Fruit fly (Drosophila melanogaster) whole organism, embryonic: ENCODE data around the gene idc.
A peak's percentile ranks its signal among the peaks of the same experiment; 100 is the strongest.

Experiments used
- CG10431 ChIP-seq: fragments of 200-800 bp; sonication (Bioruptor generic); optimal IDR thresholded peaks from 3 replicates; lab custom pipeline; 2018; ENCODE audit warnings: missing biosample characterization, mild to moderate bottlenecking, missing genetic modification characterization
- CG10543 ChIP-seq: fragments of 200-800 bp; sonication (Bioruptor generic); optimal IDR thresholded peaks from 3 replicates; lab custom pipeline; 2017; ENCODE audit warnings: missing biosample characterization, mild to moderate bottlenecking, missing genetic modification characterization, moderate library complexity
- CG10565 ChIP-seq: fragments of 200-800 bp; sonication (Bioruptor generic); optimal IDR thresholded peaks from 3 replicates; lab custom pipeline; 2016; ENCODE audit warnings: missing biosample characterization, mild to moderate bottlenecking, missing genetic modification characterization
- CG11093 ChIP-seq: fragments of 200-800 bp; sonication (Bioruptor generic); IDR thresholded peaks from 3 replicates; pipeline ENCODE4 v1.3.6; 2022; ENCODE audit warnings: missing biosample characterization, missing genetic modification characterization
- CG11456 ChIP-seq: fragments of 200-800 bp; sonication (Bioruptor generic); IDR thresholded peaks from 3 replicates; pipeline ENCODE4 v1.3.6; 2022; ENCODE audit warnings: missing biosample characterization, missing genetic modification characterization
- CG13287 ChIP-seq: fragments of 200-800 bp; sonication (Bioruptor generic); IDR thresholded peaks from 2 replicates; pipeline ENCODE4 v1.3.6; 2022; ENCODE audit warnings: missing biosample characterization, missing genetic modification characterization; ENCODE audit not compliant: partially characterized antibody
- CG13894 ChIP-seq: fragments of 200-800 bp; sonication (Bioruptor generic); optimal IDR thresholded peaks from 3 replicates; lab custom pipeline; 2018; ENCODE audit warnings: missing biosample characterization, mild to moderate bottlenecking, missing genetic modification characterization, moderate library complexity
- CG1602 ChIP-seq: fragments of 200-800 bp; sonication (Bioruptor generic); optimal IDR thresholded peaks from 3 replicates; lab custom pipeline; 2016; ENCODE audit warnings: missing biosample characterization, missing genetic modification characterization
- CG1792 ChIP-seq: fragments of 200-800 bp; sonication (Bioruptor generic); optimal IDR thresholded peaks from 2 replicates; lab custom pipeline; 2016; ENCODE audit warnings: missing biosample characterization, missing genetic modification characterization
- CG2202 ChIP-seq: fragments of 200-800 bp; sonication (Bioruptor generic); optimal IDR thresholded peaks from 2 replicates; lab custom pipeline; 2018; ENCODE audit warnings: missing biosample characterization, mild to moderate bottlenecking, missing genetic modification characterization
- CG2712 ChIP-seq: fragments of 200-800 bp; optimal IDR thresholded peaks from 3 replicates; lab custom pipeline; 2019; ENCODE audit warnings: missing biosample characterization, mild to moderate bottlenecking, missing genetic modification characterization, moderate library complexity
- CG3838 ChIP-seq: fragments of 200-800 bp; sonication (Bioruptor generic); optimal IDR thresholded peaks from 3 replicates; lab custom pipeline; 2016; ENCODE audit warnings: missing biosample characterization, missing genetic modification characterization
- CG4424 ChIP-seq: fragments of 200-800 bp; sonication (Bioruptor generic); optimal IDR thresholded peaks from 3 replicates; lab custom pipeline; 2016; ENCODE audit warnings: missing biosample characterization, missing genetic modification characterization
- CG4730 ChIP-seq: fragments of 200-800 bp; sonication (Bioruptor generic); IDR thresholded peaks from 2 replicates; pipeline ENCODE4 v1.3.6; 2022; ENCODE audit warnings: missing biosample characterization, missing genetic modification characterization
- CG4854 ChIP-seq: fragments of 200-800 bp; sonication (Bioruptor generic); optimal IDR thresholded peaks from 2 replicates; lab custom pipeline; 2016; ENCODE audit warnings: missing biosample characterization, missing genetic modification characterization, inconsistent platforms
- CG7357 ChIP-seq: fragments of 200-800 bp; sonication (Bioruptor generic); IDR thresholded peaks from 3 replicates; pipeline ENCODE4 v1.3.6; 2022; ENCODE audit warnings: missing biosample characterization, missing genetic modification characterization
- CG7839 ChIP-seq: fragments of 200-800 bp; sonication (Bioruptor generic); optimal IDR thresholded peaks from 3 replicates; lab custom pipeline; 2018; ENCODE audit warnings: missing biosample characterization, mild to moderate bottlenecking, missing genetic modification characterization, moderate library complexity
- CG8765 ChIP-seq: fragments of 200-800 bp; sonication (Bioruptor generic); IDR thresholded peaks from 2 replicates; pipeline ENCODE4 v1.3.6; 2022; ENCODE audit warnings: missing biosample characterization, missing genetic modification characterization
- CG9727 ChIP-seq: fragments of 200-800 bp; sonication (Bioruptor generic); optimal IDR thresholded peaks from 3 replicates; lab custom pipeline; 2017; ENCODE audit warnings: missing biosample characterization, mild to moderate bottlenecking, missing genetic modification characterization
- CG9817 ChIP-seq: fragments of 200-800 bp; sonication (Bioruptor generic); optimal IDR thresholded peaks from 2 replicates; lab custom pipeline; 2018; ENCODE audit warnings: missing biosample characterization, mild to moderate bottlenecking, missing genetic modification characterization, moderate library complexity
- CG9876 ChIP-seq: fragments of 200-800 bp; sonication (Bioruptor generic); optimal IDR thresholded peaks from 2 replicates; lab custom pipeline; 2016; ENCODE audit warnings: missing biosample characterization, missing genetic modification characterization
- CTCF ChIP-seq: fragments of 200-800 bp; sonication (Bioruptor generic); optimal IDR thresholded peaks from 2 replicates; lab custom pipeline; 2017; ENCODE audit warnings: missing biosample characterization, mild to moderate bottlenecking, missing genetic modification characterization, moderate library complexity
- CrebB ChIP-seq: fragments of 200-800 bp; sonication (Bioruptor generic); optimal IDR thresholded peaks from 3 replicates; lab custom pipeline; 2018; ENCODE audit warnings: missing biosample characterization, mild to moderate bottlenecking, missing genetic modification characterization
- Dip2 ChIP-seq: fragments of 200-800 bp; sonication (Bioruptor generic); IDR thresholded peaks from 2 replicates; pipeline ENCODE4 v1.3.6; 2022; ENCODE audit warnings: missing biosample characterization, missing genetic modification characterization
- E2f1 ChIP-seq: fragments of 200-800 bp; sonication (Bioruptor generic); IDR thresholded peaks from 2 replicates; pipeline ENCODE4 v1.3.6; 2022; ENCODE audit warnings: missing biosample characterization, missing genetic modification characterization
- Ets65A ChIP-seq: fragments of 200-800 bp; sonication (Bioruptor generic); peaks from one replicate; lab custom pipeline; 2016; ENCODE audit warnings: missing biosample characterization, missing genetic modification characterization
- Ets97D ChIP-seq: fragments of 200-800 bp; sonication (Bioruptor generic); optimal IDR thresholded peaks from 3 replicates; lab custom pipeline; 2016; ENCODE audit warnings: missing biosample characterization, missing genetic modification characterization
- HLHmδ ChIP-seq: fragments of 200-800 bp; sonication (Bioruptor generic); optimal IDR thresholded peaks from 2 replicates; lab custom pipeline; 2018; ENCODE audit warnings: missing biosample characterization, mild to moderate bottlenecking, missing genetic modification characterization, moderate library complexity
- HmgD ChIP-seq: fragments of 200-800 bp; sonication (Bioruptor generic); optimal IDR thresholded peaks from 3 replicates; lab custom pipeline; 2016; ENCODE audit warnings: missing biosample characterization, missing genetic modification characterization
- NFAT ChIP-seq: fragments of 200-800 bp; sonication (Bioruptor generic); IDR thresholded peaks from 2 replicates; pipeline ENCODE4 v1.3.6; 2022; ENCODE audit warnings: missing biosample characterization, missing genetic modification characterization
- Sin3A ChIP-seq: fragments of >200 bp; optimal IDR thresholded peaks from 2 replicates; lab custom pipeline; 2018
- Sry-β ChIP-seq: fragments of 200-800 bp; sonication (Bioruptor generic); optimal IDR thresholded peaks from 2 replicates; lab custom pipeline; 2018; ENCODE audit warnings: missing biosample characterization, mild to moderate bottlenecking, missing genetic modification characterization, moderate library complexity
- Xrp1 ChIP-seq: fragments of 200-800 bp; sonication (Bioruptor generic); IDR thresholded peaks from 2 replicates; pipeline ENCODE4 v1.3.6; 2022; ENCODE audit warnings: missing biosample characterization, missing genetic modification characterization
- bbx ChIP-seq: fragments of 200-800 bp; sonication (Bioruptor generic); IDR thresholded peaks from 2 replicates; pipeline ENCODE4 v1.3.6; 2022; ENCODE audit warnings: missing biosample characterization, missing genetic modification characterization; ENCODE audit not compliant: partially characterized antibody
- chif ChIP-seq, 2 experiments: fragments of 200-800 bp; sonication (Bioruptor generic); optimal IDR thresholded peaks; 3 replicates each; lab custom pipeline; 2016; ENCODE audit warnings: missing biosample characterization in 2 of 2, missing genetic modification characterization in 2 of 2
- chn ChIP-seq: fragments of 200-800 bp; sonication (Bioruptor generic); optimal IDR thresholded peaks from 2 replicates; lab custom pipeline; 2016; ENCODE audit warnings: missing biosample characterization, missing genetic modification characterization
- crp ChIP-seq, 2 experiments: fragments of 200-800 bp; sonication (Bioruptor generic); optimal IDR thresholded peaks; 2 replicates in 1 of 2; 3 replicates in 1 of 2; lab custom pipeline; 2017; ENCODE audit warnings: missing biosample characterization in 2 of 2, missing genetic modification characterization in 2 of 2, mild to moderate bottlenecking in 1 of 2, moderate library complexity in 1 of 2
- dysf ChIP-seq: fragments of 200-800 bp; sonication (Bioruptor generic); IDR thresholded peaks from 3 replicates; pipeline ENCODE4 v1.3.6; 2022; ENCODE audit warnings: missing biosample characterization, missing genetic modification characterization
- fd96Cb ChIP-seq: fragments of 200-800 bp; sonication (Bioruptor generic); optimal IDR thresholded peaks from 2 replicates; lab custom pipeline; 2018; ENCODE audit warnings: missing biosample characterization, mild to moderate bottlenecking, missing genetic modification characterization, moderate library complexity
- her ChIP-seq: fragments of 200-800 bp; sonication (Bioruptor generic); optimal IDR thresholded peaks from 2 replicates; lab custom pipeline; 2016; ENCODE audit warnings: missing biosample characterization, missing genetic modification characterization
- luna ChIP-seq: fragments of 200-800 bp; sonication (Bioruptor generic); optimal IDR thresholded peaks from 2 replicates; lab custom pipeline; 2016; ENCODE audit warnings: missing biosample characterization, missing genetic modification characterization
- oc ChIP-seq: fragments of 200-800 bp; sonication (Bioruptor generic); optimal IDR thresholded peaks from 2 replicates; lab custom pipeline; 2018; ENCODE audit warnings: missing biosample characterization, mild to moderate bottlenecking, missing genetic modification characterization, moderate library complexity
- phol ChIP-seq: fragments of 200-800 bp; sonication (Bioruptor generic); optimal IDR thresholded peaks from 3 replicates; lab custom pipeline; 2018; ENCODE audit warnings: missing biosample characterization, mild to moderate bottlenecking, missing genetic modification characterization, moderate library complexity
- schlank ChIP-seq: fragments of 200-800 bp; sonication (Bioruptor generic); optimal IDR thresholded peaks from 2 replicates; lab custom pipeline; 2018; ENCODE audit warnings: missing biosample characterization, mild to moderate bottlenecking, missing genetic modification characterization
- sd ChIP-seq: fragments of 200-800 bp; sonication (Bioruptor generic); optimal IDR thresholded peaks from 3 replicates; lab custom pipeline; 2018; ENCODE audit warnings: missing biosample characterization, mild to moderate bottlenecking, missing genetic modification characterization, moderate library complexity
- sens-2 ChIP-seq: fragments of 200-800 bp; sonication (Bioruptor generic); IDR thresholded peaks from 2 replicates; pipeline ENCODE4 v1.3.6; 2022; ENCODE audit warnings: missing biosample characterization, missing genetic modification characterization
- slbo ChIP-seq: fragments of 200-800 bp; sonication (Bioruptor generic); IDR thresholded peaks from 2 replicates; pipeline ENCODE4 v1.3.6; 2022; ENCODE audit warnings: missing biosample characterization, missing genetic modification characterization
- stc ChIP-seq: fragments of 200-800 bp; sonication (Bioruptor generic); IDR thresholded peaks from 2 replicates; pipeline ENCODE4 v1.3.6; 2022; ENCODE audit warnings: missing biosample characterization, missing genetic modification characterization
- tap ChIP-seq: fragments of 200-800 bp; optimal IDR thresholded peaks from 3 replicates; lab custom pipeline; 2019; ENCODE audit warnings: missing biosample characterization, mild to moderate bottlenecking, missing genetic modification characterization, moderate library complexity
- trh ChIP-seq: fragments of 200-800 bp; sonication (Bioruptor generic); optimal IDR thresholded peaks from 2 replicates; lab custom pipeline; 2016; ENCODE audit warnings: missing biosample characterization, missing genetic modification characterization
- vfl ChIP-seq: fragments of 200-800 bp; sonication (Bioruptor generic); optimal IDR thresholded peaks from 2 replicates; lab custom pipeline; 2016; ENCODE audit warnings: missing biosample characterization, missing genetic modification characterization
- vnd ChIP-seq: fragments of 200-800 bp; sonication (Bioruptor generic); IDR thresholded peaks from 3 replicates; pipeline ENCODE4 v1.3.6; 2022; ENCODE audit warnings: missing biosample characterization, missing genetic modification characterization; ENCODE audit not compliant: partially characterized antibody
- zfh1 ChIP-seq: fragments of 200-800 bp; sonication (Bioruptor generic); IDR thresholded peaks from 3 replicates; pipeline ENCODE4 v1.3.6; 2022; ENCODE audit warnings: missing biosample characterization, missing genetic modification characterization

idc gene

dm6 chr3R:19998418-19998817 is 33.2 kb upstream of the idc start (continued):
- TF ChIP-seq CG10431 (GFP tag; lab: Kevin White, UChicago) (no peak), her (peak; percentile 63), oc (tag; lab: Kevin White, UChicago) (peak; percentile 78), fd96Cb (tag; lab: Kevin White, UChicago) (peak; percentile 86), vnd (GFP tag; lab: Robert Waterston, UW) (no peak), chn (peak; percentile 68), CG1602 (GFP tag; lab: Kevin White, UChicago) (peak; percentile 74), CG9727 (GFP tag; lab: Kevin White, UChicago) (peak; percentile 51), Ets97D (GFP tag; lab: Kevin White, UChicago) (no peak), CG10543 (GFP tag; lab: Kevin White, UChicago) (no peak), zfh1 (GFP tag; lab: Robert Waterston, UW) (peak; percentile 93), dysf (GFP tag; lab: Robert Waterston, UW) (peak; percentile 72), Xrp1 (GFP tag; lab: Robert Waterston, UW) (peak; percentile 87), HLHmδ (GFP tag; lab: Kevin White, UChicago) (no peak), CG7357 (GFP tag; lab: Robert Waterston, UW) (peak; percentile 52; the same call in 1 of the 3 replicates), CG2202 (tag; lab: Kevin White, UChicago) (peak; percentile 64), CTCF (GFP tag; lab: Kevin White, UChicago) (peak; percentile 33), HmgD (GFP tag; lab: Kevin White, UChicago) (no peak), CG10565 (no peak), CG4730 (GFP tag; lab: Robert Waterston, UW) (peak; percentile 65), schlank (tag; lab: Kevin White, UChicago) (no peak), sens-2 (peak; percentile 46; the same call in 1 of the 2 replicates), Sin3A (lab: Kevin White, UChicago) (no peak), CG7839 (peak; percentile 75), tap (tag; lab: Kevin White, UChicago) (peak; percentile 72), phol (peak; percentile 80), sd (tag; lab: Kevin White, UChicago) (no peak), NFAT (GFP tag; lab: Robert Waterston, UW) (peak; percentile 46), CG1792 (GFP tag; lab: Kevin White, UChicago) (peak; percentile 32), CG13894 (tag; lab: Kevin White, UChicago) (no peak), CG11456 (GFP tag; lab: Robert Waterston, UW) (peak; percentile 72), CG4854 (peak; percentile 43), luna (GFP tag; lab: Kevin White, UChicago) (no peak), CG9817 (peak; percentile 64), CG4424 (GFP tag; lab: Kevin White, UChicago) (peak; percentile 75), CrebB (tag; lab: Kevin White, UChicago) (peak; percentile 39), crp (GFP tag; optimal IDR thresholded peaks at IDR 0.05; lab: Kevin White, UChicago) (no peak), CG13287 (GFP tag; lab: Robert Waterston, UW) (no peak), CG3838 (GFP tag; lab: Kevin White, UChicago) (no peak), CG9876 (peak; percentile 64), bbx (no peak), CG2712 (tag; lab: Kevin White, UChicago) (peak; percentile 87), trh (GFP tag; lab: Kevin White, UChicago) (no peak), Ets65A (GFP tag; lab: Kevin White, UChicago) (peak; percentile 95), Dip2 (GFP tag; lab: Robert Waterston, UW) (no peak), vfl (GFP tag; lab: Kevin White, UChicago) (no peak), Sry-β (peak; percentile 6), chif (GFP tag; optimal IDR thresholded peaks at IDR 0.05; lab: Kevin White, UChicago) (peak; percentile 82 to 87), slbo (GFP tag; lab: Robert Waterston, UW) (peak; percentile 66), CG8765 (peak; percentile 66; the same call in 1 of the 2 replicates), CG11093 (GFP tag; lab: Robert Waterston, UW) (0 out of 3 replicates have a peak, but pooled peaks have one; percentile 46), stc (GFP tag; lab: Robert Waterston, UW) (peak; percentile 46), E2f1 (peak; percentile 64)
